Worm (Caenorhabditis elegans) whole organism, L1 larva: Measurements from ENCODE around the gene C27A2.12.
A peak's percentile ranks its signal among the peaks of the same experiment; 100 is the strongest.

ENCODE experiments used
- C34B4.2 ChIP-seq: sonication (generic microtip); optimal IDR thresholded peaks from 2 replicates; lab custom pipeline; 2017; ENCODE audit warnings: mild to moderate bottlenecking, missing genetic modification characterization, missing compliant biosample characterization
- Y116A8C.19 ChIP-seq: sonication (generic microtip); optimal IDR thresholded peaks from 2 replicates; lab custom pipeline; 2016; ENCODE audit warnings: missing compliant biosample characterization, missing genetic modification characterization, borderline replicate concordance
- ama-1 ChIP-seq: fragments of 150-350 bp; optimal IDR thresholded peaks from 2 replicates; lab custom pipeline; 2014
- blmp-1 ChIP-seq: fragments of 150-350 bp; optimal IDR thresholded peaks from 2 replicates; lab custom pipeline; 2014; ENCODE audit warnings: missing biosample characterization, missing genetic modification characterization
- ceh-8 ChIP-seq: fragments of 200-800 bp; sonication (Bioruptor generic); optimal IDR thresholded peaks from 2 replicates; lab custom pipeline; 2018; ENCODE audit warnings: mild to moderate bottlenecking, missing genetic modification characterization, moderate library complexity, missing compliant biosample characterization
- ceh-88 ChIP-seq: fragments of 200-800 bp; sonication (Bioruptor generic); IDR thresholded peaks from 2 replicates; pipeline ENCODE4 v1.3.6; 2022; ENCODE audit warnings: missing genetic modification characterization, missing compliant biosample characterization
- ceh-90 ChIP-seq: sonication (generic microtip); optimal IDR thresholded peaks from 2 replicates; lab custom pipeline; 2016; ENCODE audit warnings: missing genetic modification characterization, missing compliant biosample characterization
- dpl-1 ChIP-seq, 3 experiments: fragments of 150-350 bp in 2 of 3; sonication (generic microtip) in 1 of 3; optimal IDR thresholded peaks; 2 replicates each; lab custom pipeline; 2014 to 2017; ENCODE audit warnings: missing biosample characterization in 3 of 3, missing genetic modification characterization in 3 of 3, missing genetic modification reagents in 3 of 3
- efl-1 ChIP-seq, 4 experiments: fragments of 150-350 bp; optimal IDR thresholded peaks in 3 of 4; peaks in 1 of 4; 1 replicate in 1 of 4; 2 replicates in 3 of 4; lab custom pipeline; 2014; ENCODE audit warnings: missing biosample characterization in 2 of 4, missing genetic modification characterization in 2 of 4, missing genetic modification reagents in 2 of 4
- efl-3 ChIP-seq: fragments of 200-800 bp; sonication (Bioruptor generic); optimal IDR thresholded peaks from 2 replicates; lab custom pipeline; 2018; ENCODE audit warnings: mild to moderate bottlenecking, missing genetic modification characterization, missing compliant biosample characterization
- egl-13 ChIP-seq: sonication (generic microtip); optimal IDR thresholded peaks from 2 replicates; lab custom pipeline; 2016; ENCODE audit warnings: missing genotype, missing genetic modification reagents, missing genetic modification characterization, missing compliant biosample characterization
- egl-27 ChIP-seq, 2 experiments: fragments of 150-350 bp in 1 of 2; sonication (generic microtip); optimal IDR thresholded peaks; 3 replicates each; lab custom pipeline; 2017 to 2018; ENCODE audit warnings: missing biosample characterization in 2 of 2, missing genetic modification characterization in 2 of 2, missing genetic modification reagents in 2 of 2
- elt-2 ChIP-seq: sonication (generic microtip); optimal IDR thresholded peaks from 2 replicates; lab custom pipeline; 2016; ENCODE audit warnings: missing genetic modification characterization, mild to moderate bottlenecking, inconsistent platforms, missing compliant biosample characterization, missing genetic modification reagents
- ets-5 ChIP-seq: fragments of 200-800 bp; sonication (Bioruptor generic); IDR thresholded peaks from 2 replicates; pipeline ENCODE4 v1.3.6; 2022; ENCODE audit warnings: missing genetic modification characterization, missing compliant biosample characterization
- fkh-10 ChIP-seq: sonication (generic microtip); optimal IDR thresholded peaks from 2 replicates; lab custom pipeline; 2017; ENCODE audit warnings: missing biosample characterization, missing genetic modification reagents, missing genetic modification characterization
- fkh-8 ChIP-seq: sonication (generic microtip); optimal IDR thresholded peaks from 2 replicates; lab custom pipeline; 2016; ENCODE audit warnings: mild to moderate bottlenecking, missing genetic modification characterization, missing compliant biosample characterization
- fos-1 ChIP-seq: fragments of 150-350 bp; optimal IDR thresholded peaks from 2 replicates; lab custom pipeline; 2014; ENCODE audit warnings: missing biosample characterization, missing genetic modification characterization
- grh-1 ChIP-seq: fragments of 200-800 bp; sonication (Bioruptor generic); IDR thresholded peaks from 2 replicates; pipeline ENCODE4 v1.3.6; 2022; ENCODE audit warnings: missing genetic modification reagents, missing genetic modification characterization, missing compliant biosample characterization
- irx-1 ChIP-seq: sonication (generic microtip); optimal IDR thresholded peaks from 2 replicates; lab custom pipeline; 2016; ENCODE audit warnings: missing genetic modification characterization, missing compliant biosample characterization
- isw-1 ChIP-seq: fragments of 200-800 bp; sonication (Bioruptor generic); IDR thresholded peaks from 2 replicates; pipeline ENCODE4 v1.3.6; 2022; ENCODE audit warnings: missing genetic modification characterization, missing compliant biosample characterization
- jun-1 ChIP-seq: fragments of 150-350 bp; optimal IDR thresholded peaks from 2 replicates; lab custom pipeline; 2014; ENCODE audit warnings: missing biosample characterization, missing genetic modification reagents, missing genetic modification characterization
- lin-14 ChIP-seq: fragments of 200-800 bp; sonication (Bioruptor generic); optimal IDR thresholded peaks from 2 replicates; lab custom pipeline; 2018; ENCODE audit warnings: mild to moderate bottlenecking, missing genetic modification characterization, moderate library complexity, missing compliant biosample characterization
- lin-15B ChIP-seq: fragments of 150-350 bp; sonication (generic microtip); optimal IDR thresholded peaks from 3 replicates; lab custom pipeline; 2014; ENCODE audit warnings: missing biosample characterization, missing genetic modification characterization
- lin-35 ChIP-seq, 2 experiments: fragments of 150-350 bp; optimal IDR thresholded peaks; 2 replicates each; lab custom pipeline; 2014; ENCODE audit warnings: missing biosample characterization in 2 of 2, missing genetic modification characterization in 2 of 2, missing genetic modification reagents in 2 of 2
- mab-9 ChIP-seq: fragments of 200-800 bp; sonication (Bioruptor generic); IDR thresholded peaks from 2 replicates; pipeline ENCODE4 v1.3.6; 2022; ENCODE audit warnings: missing genetic modification reagents, missing genetic modification characterization, missing compliant biosample characterization
- nhr-12 ChIP-seq: sonication (generic microtip); optimal IDR thresholded peaks from 2 replicates; lab custom pipeline; 2017; ENCODE audit warnings: missing biosample characterization, missing genetic modification characterization
- nhr-28 ChIP-seq: fragments of 150-350 bp; optimal IDR thresholded peaks from 2 replicates; lab custom pipeline; 2014; ENCODE audit warnings: missing biosample characterization, missing genetic modification characterization
- nhr-76 ChIP-seq: sonication (generic microtip); optimal IDR thresholded peaks from 2 replicates; lab custom pipeline; 2017; ENCODE audit warnings: missing biosample characterization, missing genetic modification characterization
- nhr-84 ChIP-seq: sonication (generic microtip); optimal IDR thresholded peaks from 2 replicates; lab custom pipeline; 2017; ENCODE audit warnings: missing biosample characterization, missing genetic modification characterization
- nhr-85 ChIP-seq: sonication (generic microtip); peaks from one replicate; lab custom pipeline; 2016; ENCODE audit warnings: missing genetic modification characterization, inconsistent platforms, missing compliant biosample characterization
- pqm-1 ChIP-seq: sonication (generic microtip); optimal IDR thresholded peaks from 3 replicates; lab custom pipeline; 2017; ENCODE audit warnings: missing biosample characterization, missing genetic modification characterization
- skn-1 ChIP-seq: fragments of 150-350 bp; optimal IDR thresholded peaks from 2 replicates; lab custom pipeline; 2014; ENCODE audit warnings: missing biosample characterization, missing genetic modification characterization
- snu-23 ChIP-seq: sonication (generic microtip); optimal IDR thresholded peaks from 2 replicates; lab custom pipeline; 2016; ENCODE audit warnings: missing genetic modification characterization, missing compliant biosample characterization
- sptf-1 ChIP-seq: fragments of 150-350 bp; optimal IDR thresholded peaks from 2 replicates; lab custom pipeline; 2014; ENCODE audit warnings: missing biosample characterization, missing genetic modification characterization
- tbx-2 ChIP-seq: sonication (generic microtip); optimal IDR thresholded peaks from 2 replicates; lab custom pipeline; 2016; ENCODE audit warnings: missing genetic modification characterization, missing compliant biosample characterization
- tlp-1 ChIP-seq: fragments of 150-350 bp; optimal IDR thresholded peaks from 2 replicates; lab custom pipeline; 2014; ENCODE audit warnings: missing biosample characterization, missing genetic modification characterization
- unc-62 ChIP-seq: fragments of 150-350 bp; optimal IDR thresholded peaks from 2 replicates; lab custom pipeline; 2014; ENCODE audit warnings: missing biosample characterization, missing genetic modification reagents, missing genetic modification characterization
- unc-98 ChIP-seq: fragments of 200-800 bp; sonication (Bioruptor generic); IDR thresholded peaks from 2 replicates; pipeline ENCODE4 v1.3.6; 2022; ENCODE audit warnings: missing genetic modification characterization, missing compliant biosample characterization
- vab-15 ChIP-seq: sonication (generic microtip); optimal IDR thresholded peaks from 2 replicates; lab custom pipeline; 2017; ENCODE audit warnings: missing genotype, mild to moderate bottlenecking, missing genetic modification characterization, missing compliant biosample characterization
- xbp-1 ChIP-seq: sonication (generic microtip); optimal IDR thresholded peaks from 2 replicates; lab custom pipeline; 2016; ENCODE audit warnings: missing genetic modification characterization, missing compliant biosample characterization
- zag-1 ChIP-seq: fragments of 150-350 bp; optimal IDR thresholded peaks from 2 replicates; lab custom pipeline; 2014; ENCODE audit warnings: missing biosample characterization, missing genetic modification characterization
- zip-4 ChIP-seq: fragments of 200-800 bp; sonication (Bioruptor generic); optimal IDR thresholded peaks from 2 replicates; lab custom pipeline; 2018; ENCODE audit warnings: mild to moderate bottlenecking, missing genetic modification characterization, moderate library complexity, missing compliant biosample characterization

The C27A2.12 gene

DNA sequence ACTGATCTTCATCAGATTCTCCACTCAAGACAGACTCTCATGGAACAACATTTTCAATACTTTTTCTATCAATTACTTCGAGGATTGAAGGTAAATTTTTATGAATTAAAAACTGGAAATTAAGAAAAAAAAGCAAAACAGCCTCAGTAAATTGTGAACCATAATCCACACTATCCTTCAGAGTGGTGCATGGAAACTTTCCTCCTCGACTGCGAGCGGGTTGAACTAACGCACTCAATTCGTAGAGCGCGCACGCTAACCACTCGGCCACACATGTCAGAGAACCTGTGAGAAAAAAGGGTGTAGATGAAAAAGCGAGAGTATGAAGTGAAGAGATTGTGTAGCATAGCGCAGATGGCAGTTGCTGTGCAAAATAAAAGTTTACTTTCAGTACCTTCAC, 47.1 kb upstream of the C27A2.12 start (continued):
- TF ChIP-seq zip-4 (no peak), fos-1 (tag; lab: Kevin White, UChicago) (peak; percentile 76), mab-9 (0 out of 2 replicates have a peak, but pooled peaks have one; percentile 38), nhr-76 (tag; lab: Kevin White, UChicago) (no peak), zag-1 (tag; lab: Kevin White, UChicago) (no peak), unc-62 (GFP tag; lab: Kevin White, UChicago) (no peak), xbp-1 (tag; lab: Kevin White, UChicago) (peak; percentile 58), pqm-1 (tag; lab: Kevin White, UChicago) (no peak), skn-1 (tag; lab: Kevin White, UChicago) (peak; percentile 84), lin-14 (GFP tag; lab: Kevin White, UChicago) (peak; percentile 60), dpl-1 (GFP tag; optimal IDR thresholded peaks at IDR 0.05; lab: Kevin White, UChicago) (peak in 2 of 3 experiments; percentile 57 to 68), snu-23 (GFP tag; lab: Kevin White, UChicago) (peak; percentile 76), nhr-28 (tag; lab: Kevin White, UChicago) (no peak), efl-3 (GFP tag; lab: Kevin White, UChicago) (peak; percentile 3), tlp-1 (tag; lab: Kevin White, UChicago) (no peak), C34B4.2 (tag; lab: Kevin White, UChicago) (no peak), lin-35 (GFP tag; optimal IDR thresholded peaks at IDR 0.05; lab: Kevin White, UChicago) (peak; percentile 60 to 82), egl-13 (tag; lab: Kevin White, UChicago) (no peak), ceh-8 (no peak), sptf-1 (tag; lab: Kevin White, UChicago) (no peak), efl-1 (optimal IDR thresholded peaks at IDR 0.05; lab: Kevin White, UChicago) (peak; percentile 67 to 75), efl-1 (GFP tag; optimal IDR thresholded peaks at IDR 0.05 in 1 of 2; lab: Kevin White, UChicago) (peak; percentile 55 to 95), nhr-85 (tag; lab: Kevin White, UChicago) (peak; percentile 74), isw-1 (no peak), tbx-2 (peak; percentile 55), grh-1 (GFP tag; lab: Robert Waterston, UW) (no peak), nhr-84 (tag; lab: Kevin White, UChicago) (no peak), fkh-10 (GFP tag; lab: Kevin White, UChicago) (peak; percentile 51), lin-15B (tag; lab: Kevin White, UChicago) (no peak), irx-1 (tag; lab: Kevin White, UChicago) (peak; percentile 5), ama-1 (peak; percentile 60), ets-5 (GFP tag; lab: Robert Waterston, UW) (no peak), ceh-88 (GFP tag; lab: Robert Waterston, UW) (peak; percentile 30; the same call in 1 of the 2 replicates), Y116A8C.19 (tag; lab: Kevin White, UChicago) (no peak), fkh-8 (tag; lab: Kevin White, UChicago) (peak; percentile 68)

DNA sequence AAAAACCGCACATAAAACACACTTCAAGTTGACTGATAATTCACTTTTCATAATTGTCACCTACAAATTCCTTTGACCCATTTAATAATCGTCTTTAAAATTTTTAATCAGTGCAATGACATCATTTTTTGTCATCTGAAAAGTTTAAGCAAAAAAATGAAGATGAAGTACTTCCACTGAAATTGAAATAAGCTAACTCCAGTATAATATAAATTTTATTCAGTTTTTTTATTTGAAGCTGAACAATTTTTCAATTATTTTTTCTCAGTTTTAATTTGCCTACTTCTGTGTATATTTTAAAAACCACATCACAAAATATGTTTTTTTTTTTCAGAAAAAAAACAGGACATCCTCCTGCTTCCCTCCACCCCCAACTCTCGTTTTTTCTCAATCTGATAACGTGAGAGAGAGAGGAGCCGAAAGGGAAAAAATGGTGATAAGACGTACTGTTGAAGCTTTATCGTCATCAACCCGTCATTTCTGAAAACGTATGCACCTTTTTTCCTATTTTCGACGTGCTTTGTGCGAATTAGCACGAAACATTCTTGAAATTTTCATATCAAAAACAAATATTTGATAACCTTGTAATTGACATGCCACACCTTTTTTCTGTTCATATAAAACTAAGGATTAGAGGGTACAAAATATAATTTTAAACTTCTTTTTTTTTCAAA, 46.0 kb upstream of the C27A2.12 start, which contains the start of the genes C04G6.11 and mpk-2:
Gene C04G6.11 (minus strand): TSS at position 51 of the 674 bp plus-strand sequence.
Gene mpk-2 (plus strand): TSS at position 335 of the 674 bp plus-strand sequence.
- TF ChIP-seq ceh-90 (tag; lab: Kevin White, UChicago) (no peak), elt-2 (tag; lab: Kevin White, UChicago) (peak; percentile 95), nhr-85 (tag; lab: Kevin White, UChicago) (no peak), blmp-1 (tag; lab: Kevin White, UChicago) (peak; percentile 12), snu-23 (GFP tag; lab: Kevin White, UChicago) (no peak), vab-15 (tag; lab: Kevin White, UChicago) (no peak), lin-35 (GFP tag; optimal IDR thresholded peaks at IDR 0.05; lab: Kevin White, UChicago) (peak in 1 of 2 experiments; percentile 9)

DNA sequence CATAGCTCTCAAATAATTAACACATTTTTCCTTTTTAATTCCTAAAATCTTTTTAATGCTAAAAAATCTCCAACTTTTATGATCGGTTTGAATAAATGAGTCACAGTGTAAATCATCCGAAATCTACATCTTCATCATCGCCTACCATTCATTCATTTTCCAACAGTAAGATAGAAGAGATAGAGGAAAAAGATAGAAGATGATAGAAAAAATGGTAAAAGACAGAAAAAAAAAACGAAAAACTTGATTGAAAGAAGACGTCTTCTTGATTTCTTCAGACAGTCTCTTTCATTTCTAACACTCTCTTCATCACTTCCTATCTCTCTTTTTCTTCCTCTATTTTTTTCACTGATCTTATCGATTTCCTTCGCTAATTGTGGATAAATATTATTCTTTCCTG, 45.3 kb upstream of the C27A2.12 start:
- TF ChIP-seq ets-5 (GFP tag; lab: Robert Waterston, UW): no peak
- peak; percentile 62 for TF ChIP-seq lin-14 (GFP tag; lab: Kevin White, UChicago)
- no peak for TF ChIP-seq ama-1
- TF ChIP-seq blmp-1 (tag; lab: Kevin White, UChicago): peak; percentile 48
- no peak for TF ChIP-seq C34B4.2 (tag; lab: Kevin White, UChicago)
- no peak for TF ChIP-seq nhr-12 (tag; lab: Kevin White, UChicago)
- no peak for TF ChIP-seq egl-27 (tag; optimal IDR thresholded peaks at IDR 0.05; lab: Kevin White, UChicago)
- no peak for TF ChIP-seq fos-1 (tag; lab: Kevin White, UChicago)
- TF ChIP-seq dpl-1 (GFP tag; optimal IDR thresholded peaks at IDR 0.05; lab: Kevin White, UChicago): peak in 1 of 3 experiments; percentile 6
- peak; percentile 81 for TF ChIP-seq nhr-85 (tag; lab: Kevin White, UChicago)
- no peak for TF ChIP-seq unc-98 (GFP tag; lab: Robert Waterston, UW)
- TF ChIP-seq jun-1 (tag; lab: Kevin White, UChicago): no peak
- no peak for TF ChIP-seq xbp-1 (tag; lab: Kevin White, UChicago)
- no peak for TF ChIP-seq tlp-1 (tag; lab: Kevin White, UChicago)
